Worm (Caenorhabditis elegans) whole organism, mixed stage, embryonic: Measurements from ENCODE around the gene mec-17.

Experiments used
- M03D4.4 ChIP-seq: sonication (generic microtip); optimal IDR thresholded peaks from 2 replicates; lab custom pipeline; 2017; ENCODE audit warnings: mild to moderate bottlenecking, missing genetic modification characterization, missing compliant biosample characterization
- bed-3 ChIP-seq: fragments of 200-800 bp; sonication (Bioruptor generic); optimal IDR thresholded peaks from 3 replicates; lab custom pipeline; 2018; ENCODE audit warnings: mild to moderate bottlenecking, missing genetic modification characterization, moderate library complexity, missing compliant biosample characterization
- blmp-1 ChIP-seq: fragments of 150-350 bp; optimal IDR thresholded peaks from 2 replicates; lab custom pipeline; 2014; ENCODE audit warnings: missing biosample characterization, missing genetic modification characterization
- ceh-43 ChIP-seq: fragments of 200-800 bp; sonication (Bioruptor generic); optimal IDR thresholded peaks from 2 replicates; lab custom pipeline; 2018; ENCODE audit warnings: mild to moderate bottlenecking, missing genetic modification characterization, moderate library complexity, missing compliant biosample characterization
- ceh-83 ChIP-seq: fragments of 200-800 bp; sonication (Bioruptor generic); optimal IDR thresholded peaks from 2 replicates; lab custom pipeline; 2018; ENCODE audit warnings: mild to moderate bottlenecking, missing genetic modification characterization, missing compliant biosample characterization
- ces-1 ChIP-seq: fragments of 150-350 bp; optimal IDR thresholded peaks from 2 replicates; lab custom pipeline; 2014; ENCODE audit warnings: missing biosample characterization, missing genetic modification reagents, missing genetic modification characterization
- cnd-1 ChIP-seq: fragments of 200-800 bp; sonication (Bioruptor generic); optimal IDR thresholded peaks from 2 replicates; lab custom pipeline; 2018; ENCODE audit warnings: mild to moderate bottlenecking, missing genetic modification characterization, missing compliant biosample characterization
- drap-1 ChIP-seq: fragments of 200-800 bp; sonication (Bioruptor generic); optimal IDR thresholded peaks from 3 replicates; lab custom pipeline; 2018; ENCODE audit warnings: mild to moderate bottlenecking, missing genetic modification characterization, missing compliant biosample characterization
- elt-1 ChIP-seq: sonication (generic microtip); optimal IDR thresholded peaks from 2 replicates; lab custom pipeline; 2017; ENCODE audit warnings: missing genetic modification characterization, mild to moderate bottlenecking, missing compliant biosample characterization, antibody characterized with exemption, moderate library complexity, borderline replicate concordance; ENCODE audit not compliant: insufficient read depth
- elt-3 ChIP-seq: fragments of 150-350 bp; optimal IDR thresholded peaks from 2 replicates; lab custom pipeline; 2014; ENCODE audit warnings: missing biosample characterization, missing genetic modification characterization
- flh-1 ChIP-seq: fragments of 200-800 bp; sonication (Bioruptor generic); optimal IDR thresholded peaks from 2 replicates; lab custom pipeline; 2018; ENCODE audit warnings: mild to moderate bottlenecking, missing genetic modification characterization, moderate library complexity, missing compliant biosample characterization
- ham-2 ChIP-seq: fragments of 200-800 bp; sonication (Bioruptor generic); optimal IDR thresholded peaks from 2 replicates; lab custom pipeline; 2018; ENCODE audit warnings: mild to moderate bottlenecking, missing genetic modification characterization, missing compliant biosample characterization
- hlh-1 ChIP-seq: fragments of 150-350 bp; optimal IDR thresholded peaks from 2 replicates; lab custom pipeline; 2014; ENCODE audit warnings: missing biosample characterization, missing genetic modification reagents, missing genetic modification characterization
- lin-32 ChIP-seq: fragments of 200-800 bp; sonication (Bioruptor generic); optimal IDR thresholded peaks from 2 replicates; lab custom pipeline; 2018; ENCODE audit warnings: mild to moderate bottlenecking, missing genetic modification characterization, missing compliant biosample characterization
- lsy-2 ChIP-seq: fragments of 150-350 bp; optimal IDR thresholded peaks from 2 replicates; lab custom pipeline; 2014; ENCODE audit warnings: missing biosample characterization, missing genetic modification characterization
- mab-5 ChIP-seq: fragments of 150-350 bp; optimal IDR thresholded peaks from 2 replicates; lab custom pipeline; 2014; ENCODE audit warnings: missing biosample characterization, missing genetic modification characterization
- mep-1 ChIP-seq: fragments of 150-350 bp; optimal IDR thresholded peaks from 2 replicates; lab custom pipeline; 2017; ENCODE audit warnings: missing biosample characterization, missing genetic modification reagents, missing genetic modification characterization, inconsistent platforms
- mls-2 ChIP-seq: sonication (generic microtip); optimal IDR thresholded peaks from 2 replicates; lab custom pipeline; 2016; ENCODE audit warnings: mild to moderate bottlenecking, missing genetic modification characterization, moderate library complexity, missing compliant biosample characterization
- nhr-12 ChIP-seq: fragments of 150-350 bp; optimal IDR thresholded peaks from 2 replicates; lab custom pipeline; 2014; ENCODE audit warnings: missing biosample characterization, missing genetic modification characterization
- nhr-2 ChIP-seq: fragments of 150-350 bp; optimal IDR thresholded peaks from 2 replicates; lab custom pipeline; 2014; ENCODE audit warnings: missing biosample characterization, missing genetic modification characterization
- nhr-237 ChIP-seq: fragments of 150-350 bp; optimal IDR thresholded peaks from 2 replicates; lab custom pipeline; 2014; ENCODE audit warnings: missing biosample characterization, missing genetic modification characterization
- nhr-28 ChIP-seq: fragments of 150-350 bp; optimal IDR thresholded peaks from 2 replicates; lab custom pipeline; 2014; ENCODE audit warnings: missing biosample characterization, missing genetic modification characterization
- nhr-76 ChIP-seq: sonication (generic microtip); optimal IDR thresholded peaks from 2 replicates; lab custom pipeline; 2017; ENCODE audit warnings: missing biosample characterization, missing genetic modification characterization
- pha-4 ChIP-seq: fragments of 150-350 bp; optimal IDR thresholded peaks from 2 replicates; lab custom pipeline; 2018; ENCODE audit warnings: missing biosample characterization, missing genetic modification reagents, missing genetic modification characterization
- sem-2 ChIP-seq: fragments of 200-800 bp; sonication (Bioruptor generic); optimal IDR thresholded peaks from 2 replicates; lab custom pipeline; 2018; ENCODE audit warnings: mild to moderate bottlenecking, missing genetic modification characterization, missing compliant biosample characterization
- snpc-4 ChIP-seq: fragments of 150-350 bp; optimal IDR thresholded peaks from 2 replicates; lab custom pipeline; 2014; ENCODE audit warnings: missing biosample characterization, missing genetic modification characterization
- sptf-1 ChIP-seq: sonication (generic microtip); optimal IDR thresholded peaks from 2 replicates; lab custom pipeline; 2017; ENCODE audit warnings: mild to moderate bottlenecking, missing genetic modification characterization, moderate library complexity, missing compliant biosample characterization
- tbx-8 ChIP-seq: fragments of 200-800 bp; sonication (Bioruptor generic); optimal IDR thresholded peaks from 2 replicates; lab custom pipeline; 2018; ENCODE audit warnings: mild to moderate bottlenecking, missing genetic modification characterization, moderate library complexity, missing compliant biosample characterization
- unc-120 ChIP-seq: sonication (generic microtip); optimal IDR thresholded peaks from 2 replicates; lab custom pipeline; 2017; ENCODE audit warnings: missing genetic modification characterization, missing compliant biosample characterization; ENCODE audit not compliant: poor library complexity, severe bottlenecking
- unc-39 ChIP-seq: fragments of 150-350 bp; optimal IDR thresholded peaks from 2 replicates; lab custom pipeline; 2014; ENCODE audit warnings: missing biosample characterization, missing genetic modification characterization
- unc-62 ChIP-seq: fragments of 150-350 bp; optimal IDR thresholded peaks from 2 replicates; lab custom pipeline; 2014; ENCODE audit warnings: missing biosample characterization, missing genetic modification reagents, missing genetic modification characterization
- zip-8 ChIP-seq: fragments of 150-350 bp; optimal IDR thresholded peaks from 2 replicates; lab custom pipeline; 2014; ENCODE audit warnings: missing biosample characterization, missing genetic modification characterization
- ztf-11 ChIP-seq: fragments of 150-350 bp; optimal IDR thresholded peaks from 2 replicates; lab custom pipeline; 2014; ENCODE audit warnings: missing biosample characterization, missing genetic modification characterization

Gene mec-17

DNA sequence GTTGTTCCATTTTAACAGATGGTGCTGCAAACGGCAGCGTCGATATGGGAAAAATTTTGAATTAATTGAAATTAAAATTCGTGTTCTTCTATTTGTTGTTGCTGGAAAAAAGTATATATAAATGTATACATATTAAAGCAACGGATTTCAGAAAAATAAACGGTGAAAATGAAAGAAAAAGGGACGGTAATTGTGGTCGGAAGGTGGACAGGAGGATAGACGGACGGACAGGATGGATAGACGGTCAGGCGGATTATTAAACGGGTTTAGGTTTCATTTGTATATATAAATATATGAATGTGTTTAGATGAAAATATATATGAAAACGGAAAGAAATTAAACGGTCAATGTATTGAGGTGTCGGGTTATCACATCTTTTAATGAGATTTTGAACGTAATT is 42.4 kb upstream of the mec-17 start, which contains the start of gene nhr-31:
TSS of gene nhr-31 (minus strand) at position 101 of the 400 bp plus-strand sequence.
- TF ChIP-seq bed-3 (GFP tag; lab: Kevin White, UChicago) (no peak), blmp-1 (no peak)
- TF ChIP-seq, all 35 proteins: peak for 0

ce11 chrIV:8028372-8028771 is 41.4 kb upstream of the mec-17 start:
- no peak for TF ChIP-seq lsy-2
- TF ChIP-seq tbx-8 (GFP tag; lab: Kevin White, UChicago) = no peak
- no peak for TF ChIP-seq zip-8 (tag; lab: Kevin White, UChicago)
- TF ChIP-seq unc-62 (GFP tag; lab: Kevin White, UChicago) = no peak
- TF ChIP-seq nhr-2 (tag; lab: Kevin White, UChicago) = no peak
- TF ChIP-seq nhr-237 (tag; lab: Kevin White, UChicago) = no peak
- TF ChIP-seq pha-4 = no peak
- TF ChIP-seq nhr-76 (tag; lab: Kevin White, UChicago) = no peak
- no peak for TF ChIP-seq nhr-12 (tag; lab: Kevin White, UChicago)
- no peak for TF ChIP-seq mls-2 (tag; lab: Kevin White, UChicago)
- no peak for TF ChIP-seq mab-5 (tag; lab: Kevin White, UChicago)
- no peak for TF ChIP-seq hlh-1 (tag; lab: Kevin White, UChicago)
- no peak for TF ChIP-seq drap-1 (GFP tag; lab: Kevin White, UChicago)
- TF ChIP-seq flh-1 (GFP tag; lab: Kevin White, UChicago) = no peak
- no peak for TF ChIP-seq unc-120 (tag; lab: Kevin White, UChicago)

DNA sequence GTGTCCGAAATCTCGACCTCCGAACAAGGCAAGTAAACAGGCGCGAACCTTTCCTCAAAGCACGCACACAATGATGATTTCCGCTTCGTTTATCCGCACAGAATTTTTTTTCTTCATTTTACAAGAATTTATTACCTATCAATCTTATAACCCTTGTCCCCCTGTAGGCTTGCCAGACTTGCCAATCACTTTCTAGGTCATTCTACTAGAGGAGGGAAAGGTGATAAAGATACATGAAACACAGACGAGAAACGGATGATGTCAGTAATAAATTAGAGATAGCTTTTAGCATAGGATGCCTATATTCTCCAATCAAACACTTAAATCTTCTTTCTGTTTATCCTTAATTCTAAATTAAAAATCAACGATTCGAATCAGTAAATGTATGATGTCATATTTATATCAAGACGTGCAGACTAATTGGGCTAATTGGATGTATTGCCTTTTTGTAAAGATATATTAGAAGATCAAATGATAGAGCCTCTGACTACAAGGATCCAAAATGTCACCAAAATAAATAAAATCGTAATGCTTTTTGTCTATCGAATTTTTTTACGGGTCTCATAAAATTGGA is 40.4 kb upstream of the mec-17 start:
- TF ChIP-seq elt-1 = no peak
- no peak for TF ChIP-seq lsy-2
- no peak for TF ChIP-seq sptf-1 (tag; lab: Kevin White, UChicago)
- no peak for TF ChIP-seq pha-4
- no peak for TF ChIP-seq lin-32 (GFP tag; lab: Kevin White, UChicago)
- TF ChIP-seq ceh-83 (GFP tag; lab: Kevin White, UChicago) = no peak
- no peak for TF ChIP-seq cnd-1 (tag; lab: Kevin White, UChicago)
- no peak for TF ChIP-seq ceh-43
- TF ChIP-seq drap-1 (GFP tag; lab: Kevin White, UChicago) = no peak
- TF ChIP-seq unc-39 (tag; lab: Kevin White, UChicago) = no peak
- TF ChIP-seq nhr-28 (tag; lab: Kevin White, UChicago) = no peak
- no peak for TF ChIP-seq nhr-237 (tag; lab: Kevin White, UChicago)

- no peak for TF ChIP-seq elt-1
- no peak for TF ChIP-seq M03D4.4 (tag; lab: Kevin White, UChicago)
- no peak for TF ChIP-seq flh-1 (GFP tag; lab: Kevin White, UChicago)
- no peak for TF ChIP-seq lsy-2
- no peak for TF ChIP-seq nhr-2 (tag; lab: Kevin White, UChicago)
- no peak for TF ChIP-seq pha-4
- no peak for TF ChIP-seq mab-5 (tag; lab: Kevin White, UChicago)
- no peak for TF ChIP-seq ceh-83 (GFP tag; lab: Kevin White, UChicago)
- no peak for TF ChIP-seq ztf-11 (tag; lab: Kevin White, UChicago)
- no peak for TF ChIP-seq ham-2 (GFP tag; lab: Kevin White, UChicago)
- no peak for TF ChIP-seq nhr-237 (tag; lab: Kevin White, UChicago)
- no peak for TF ChIP-seq unc-120 (tag; lab: Kevin White, UChicago)
- no peak for TF ChIP-seq tbx-8 (GFP tag; lab: Kevin White, UChicago)
- TF ChIP-seq sem-2 (GFP tag; lab: Kevin White, UChicago) = no peak
- TF ChIP-seq snpc-4 (tag; lab: Kevin White, UChicago) = no peak
- no peak for TF ChIP-seq nhr-28 (tag; lab: Kevin White, UChicago)
- no peak for TF ChIP-seq unc-39 (tag; lab: Kevin White, UChicago)
Observed at ce11 chrIV:8026361-8026760, 39.4 kb upstream of the mec-17 start.

DNA sequence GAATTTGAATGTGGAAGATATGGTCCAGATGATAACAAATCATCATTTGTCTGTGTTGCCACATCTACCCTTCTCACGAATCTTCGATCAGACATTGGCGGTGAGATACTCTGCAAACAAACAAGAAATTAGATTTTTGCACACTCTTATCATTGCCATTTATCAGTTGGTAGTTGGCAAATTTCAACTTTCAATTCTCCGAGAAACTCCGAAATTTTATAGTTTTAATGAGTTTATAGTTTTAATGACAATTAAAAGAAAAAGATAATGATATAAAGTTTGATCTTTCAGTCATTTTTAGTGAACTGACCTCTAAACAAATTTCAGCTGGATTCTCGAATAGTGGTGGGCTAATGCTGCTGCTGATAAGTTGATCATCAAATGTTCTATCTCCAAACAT is 36.9 kb upstream of the mec-17 start:
- no peak for TF ChIP-seq nhr-28 (tag; lab: Kevin White, UChicago)
- no peak for TF ChIP-seq ztf-11 (tag; lab: Kevin White, UChicago)
- no peak for TF ChIP-seq ces-1 (GFP tag; lab: Kevin White, UChicago)
- TF ChIP-seq nhr-12 (tag; lab: Kevin White, UChicago) = no peak
- TF ChIP-seq tbx-8 (GFP tag; lab: Kevin White, UChicago) = no peak
- TF ChIP-seq ceh-83 (GFP tag; lab: Kevin White, UChicago) = no peak
- TF ChIP-seq flh-1 (GFP tag; lab: Kevin White, UChicago) = no peak
- TF ChIP-seq mep-1 (tag; lab: Kevin White, UChicago) = no peak
- TF ChIP-seq blmp-1 = no peak
- TF ChIP-seq nhr-237 (tag; lab: Kevin White, UChicago) = no peak
- no peak for TF ChIP-seq ceh-43
- TF ChIP-seq ham-2 (GFP tag; lab: Kevin White, UChicago) = no peak
- TF ChIP-seq elt-3 = no peak
- no peak for TF ChIP-seq lin-32 (GFP tag; lab: Kevin White, UChicago)
- TF ChIP-seq snpc-4 (tag; lab: Kevin White, UChicago) = no peak
